Worm (Caenorhabditis elegans) whole organism, L4/young adult: ENCODE measurements around the gene col-111.

Experiments used
- W03F9.2 ChIP-seq: fragments of 150-350 bp; optimal IDR thresholded peaks from 2 replicates; lab custom pipeline; 2014; ENCODE audit warnings: missing biosample characterization, missing genetic modification characterization
- dao-5 ChIP-seq: sonication (generic microtip); optimal IDR thresholded peaks from 2 replicates; lab custom pipeline; 2016; ENCODE audit warnings: missing genotype, missing genetic modification characterization, moderate library complexity, missing compliant biosample characterization
- him-1 ChIP-seq: sonication (generic microtip); optimal IDR thresholded peaks from 2 replicates; lab custom pipeline; 2016; ENCODE audit warnings: missing genotype, missing genetic modification reagents, missing genetic modification characterization, missing compliant biosample characterization

col-111 gene

DNA sequence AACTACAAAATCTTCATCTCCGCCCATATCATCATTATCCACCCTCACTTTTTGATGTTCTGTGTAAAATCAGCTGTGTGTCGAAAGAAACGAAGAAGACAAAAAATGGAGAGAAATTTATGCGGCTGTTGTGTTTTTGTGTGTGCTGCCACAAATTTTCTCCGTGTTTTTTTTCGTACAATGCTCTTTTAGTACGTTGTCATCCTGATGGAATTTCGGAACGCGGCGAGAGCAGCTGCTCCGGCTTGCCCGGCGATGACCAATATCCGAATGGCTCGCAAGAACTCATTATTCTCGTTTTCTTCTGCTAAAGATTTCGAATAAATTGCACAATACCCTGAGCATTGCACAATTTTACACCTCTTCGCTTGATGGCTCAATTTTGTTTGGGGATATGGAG, 18.4 kb downstream of the col-111 start:
- TF ChIP-seq dao-5 (tag; lab: Kevin White, UChicago) (no peak), him-1 (tag; lab: Kevin White, UChicago) (no peak), W03F9.2 (tag; lab: Kevin White, UChicago) (no peak)

DNA sequence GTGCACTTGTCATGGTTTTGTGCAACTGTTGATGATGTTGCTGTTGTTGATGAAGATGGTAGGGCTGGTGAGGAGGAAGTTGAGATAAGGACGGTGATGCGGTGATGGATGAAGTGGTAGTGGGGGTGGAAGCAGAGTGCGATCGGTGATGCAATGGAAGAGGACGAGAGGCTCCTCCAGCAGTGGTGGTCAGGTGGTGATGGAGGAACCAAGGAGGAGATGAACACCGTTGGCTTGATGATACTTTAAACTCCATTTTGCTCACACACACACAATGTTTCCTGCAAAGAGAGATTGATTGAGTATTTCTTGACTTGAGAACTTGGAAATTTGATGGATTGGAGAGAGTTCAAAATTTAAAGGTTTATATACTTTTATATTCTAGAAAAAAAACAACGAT, 19.9 kb downstream of the col-111 start, which contains the start of gene F19C7.8:
TSS of gene F19C7.8 (minus strand) at position 256 of the 400 bp plus-strand sequence.
- no peak for TF ChIP-seq him-1 (tag; lab: Kevin White, UChicago)
- no peak for TF ChIP-seq dao-5 (tag; lab: Kevin White, UChicago)
- no peak for TF ChIP-seq W03F9.2 (tag; lab: Kevin White, UChicago)

DNA sequence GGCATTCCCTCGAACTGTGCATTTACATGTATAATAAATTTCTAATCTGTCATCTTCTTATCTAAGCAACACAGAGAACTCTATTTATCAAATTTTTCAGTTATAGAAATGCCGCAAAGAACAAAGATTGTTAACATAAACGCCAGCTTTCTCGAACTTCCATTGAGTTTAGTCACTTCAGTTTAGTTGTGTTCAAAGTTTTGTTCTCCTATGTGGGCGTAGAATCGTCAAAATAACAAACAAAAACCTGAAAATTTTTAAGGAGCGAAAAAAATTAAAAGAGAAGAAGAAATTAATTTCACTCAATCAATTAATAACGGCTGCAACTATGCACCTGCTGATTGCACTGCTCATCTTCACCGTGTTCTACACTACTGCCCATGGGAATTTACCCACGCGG, 21.8 kb downstream of the col-111 start, which contains the start of gene R105.5:
TSS of gene R105.5 (plus strand) at position 301 of the 400 bp plus-strand sequence.
- TF ChIP-seq dao-5 (tag; lab: Kevin White, UChicago) (no peak), him-1 (tag; lab: Kevin White, UChicago) (no peak), W03F9.2 (tag; lab: Kevin White, UChicago) (no peak)

DNA sequence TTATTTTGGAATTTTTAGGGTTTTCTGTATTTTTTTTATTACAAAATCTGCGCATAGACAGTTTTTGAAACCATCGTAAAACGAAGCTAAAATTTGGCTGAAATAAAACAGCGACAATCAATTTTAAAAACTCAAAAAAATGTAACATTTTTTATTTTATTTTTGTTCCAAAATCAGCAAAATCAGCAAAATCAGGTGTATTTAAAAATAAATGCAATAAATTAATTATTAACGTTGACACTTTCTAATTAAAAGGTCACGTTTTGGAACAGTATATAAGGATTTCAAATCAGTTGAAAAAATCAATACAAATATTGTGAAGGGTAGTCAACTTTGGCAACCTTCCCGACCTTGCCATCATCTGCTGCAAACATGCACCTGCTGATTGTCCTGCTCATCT, 24.4 kb downstream of the col-111 start, which contains the start of gene R105.1:
TSS of gene R105.1 (plus strand) at position 301 of the 400 bp plus-strand sequence.
- TF ChIP-seq W03F9.2 (tag; lab: Kevin White, UChicago) (no peak), him-1 (tag; lab: Kevin White, UChicago) (no peak), dao-5 (tag; lab: Kevin White, UChicago) (no peak)

DNA sequence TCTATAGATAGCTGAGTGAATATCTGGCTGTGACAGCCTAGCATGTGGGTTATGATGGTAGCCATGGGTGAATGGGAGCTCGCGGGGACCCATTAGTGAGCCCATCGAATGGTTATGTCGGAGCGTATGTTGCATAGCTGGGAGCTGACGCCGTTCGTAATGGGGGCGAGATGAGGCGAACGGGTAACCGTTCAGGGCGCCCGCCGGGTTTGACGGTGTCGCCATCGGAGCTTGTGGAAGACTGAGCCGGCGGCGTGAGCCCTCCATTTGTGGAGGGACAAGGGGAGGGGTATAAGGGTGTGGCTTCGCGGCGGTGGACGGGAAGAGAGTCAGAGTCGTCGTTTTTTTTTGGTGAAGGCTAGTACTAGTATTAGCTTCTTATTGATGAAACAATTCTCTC, 33.9 kb downstream of the col-111 start:
- TF ChIP-seq him-1 (tag; lab: Kevin White, UChicago) (no peak), dao-5 (tag; lab: Kevin White, UChicago) (no peak), W03F9.2 (tag; lab: Kevin White, UChicago) (no peak)

DNA sequence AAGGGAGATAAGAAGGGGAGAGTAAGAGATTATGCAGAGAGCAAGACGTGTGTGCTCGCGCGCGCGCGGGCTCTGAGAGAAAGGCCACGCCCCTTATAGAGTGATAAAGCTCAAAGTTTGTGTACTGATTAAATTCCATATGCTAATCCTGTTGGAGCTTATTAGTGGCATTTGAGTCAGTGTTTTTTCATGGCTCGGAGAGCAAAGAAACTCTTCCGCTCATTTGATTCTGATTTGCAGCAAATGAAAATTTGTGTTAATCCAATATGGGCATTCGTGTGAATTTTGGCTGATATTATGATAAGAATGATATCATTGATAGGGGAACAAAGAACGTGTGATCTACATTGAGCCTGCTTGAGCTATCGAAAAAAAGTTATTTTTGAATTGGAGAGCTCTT, 44.3 kb downstream of the col-111 start:
- no peak for TF ChIP-seq dao-5 (tag; lab: Kevin White, UChicago)
- TF ChIP-seq W03F9.2 (tag; lab: Kevin White, UChicago): no peak
- TF ChIP-seq him-1 (tag; lab: Kevin White, UChicago): no peak

DNA sequence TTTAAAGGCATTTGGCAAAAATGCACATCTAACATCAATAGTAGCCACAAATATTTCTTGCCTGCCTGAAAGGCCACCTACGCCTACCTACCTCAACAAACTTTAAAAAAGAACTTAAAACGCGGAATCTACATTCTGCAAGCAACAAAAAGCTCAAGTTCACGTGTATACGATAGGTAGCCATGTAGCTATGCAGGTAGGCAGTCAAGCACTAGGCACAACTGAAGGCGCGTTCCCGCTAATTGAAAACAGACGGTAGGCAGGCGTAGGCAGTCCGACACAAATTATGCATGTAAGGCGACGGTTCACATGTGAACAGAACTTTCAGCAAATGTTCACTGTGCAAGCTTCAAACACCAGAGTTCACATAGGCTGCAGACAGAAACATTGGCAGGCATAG, 45.2 kb downstream of the col-111 start:
- TF ChIP-seq W03F9.2 (tag; lab: Kevin White, UChicago): no peak
- TF ChIP-seq him-1 (tag; lab: Kevin White, UChicago): no peak
- TF ChIP-seq dao-5 (tag; lab: Kevin White, UChicago): no peak

DNA sequence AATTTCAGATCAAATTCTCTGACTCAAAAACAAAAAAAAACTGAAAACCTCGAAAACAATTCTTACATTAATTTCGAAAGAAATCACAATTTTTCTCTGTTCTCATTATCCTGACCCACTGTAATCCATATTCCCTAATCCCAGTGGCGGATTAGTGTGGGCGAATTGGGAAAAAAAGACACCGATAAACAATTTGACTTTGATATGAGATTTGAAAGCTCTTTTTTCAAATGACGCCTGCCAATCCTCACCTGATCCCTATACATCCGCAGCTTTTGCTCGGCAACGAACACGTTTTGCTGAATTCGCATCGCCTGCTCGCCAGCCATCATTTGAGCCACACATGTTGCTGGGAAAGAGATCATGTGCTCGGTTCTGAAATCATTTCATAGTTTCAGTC, 46.0 kb downstream of the col-111 start:
- no peak for TF ChIP-seq W03F9.2 (tag; lab: Kevin White, UChicago)
- no peak for TF ChIP-seq dao-5 (tag; lab: Kevin White, UChicago)
- no peak for TF ChIP-seq him-1 (tag; lab: Kevin White, UChicago)

DNA sequence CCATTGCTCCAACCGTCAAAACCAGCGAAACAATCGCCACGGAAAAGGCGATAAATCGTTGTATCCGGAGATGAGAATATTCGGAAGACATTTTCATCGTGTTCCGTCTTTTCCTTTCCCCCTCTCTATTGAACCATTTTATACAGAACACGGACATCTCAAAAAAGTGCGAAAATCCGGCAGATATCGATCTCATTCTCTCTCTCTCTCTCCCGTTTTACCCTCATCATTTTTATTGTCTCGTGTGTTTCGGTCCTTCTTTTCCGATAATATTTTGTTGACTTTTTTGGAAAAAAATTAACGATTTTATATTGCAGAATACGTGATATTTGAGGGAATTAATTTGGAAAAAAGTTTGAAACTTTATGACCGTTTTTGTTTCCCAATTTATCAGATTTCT, 48.2 kb downstream of the col-111 start, which contains the start of gene col-110:
TSS of gene col-110 (minus strand) at position 101 of the 400 bp plus-strand sequence.
- no peak for TF ChIP-seq dao-5 (tag; lab: Kevin White, UChicago)
- TF ChIP-seq W03F9.2 (tag; lab: Kevin White, UChicago): no peak
- TF ChIP-seq him-1 (tag; lab: Kevin White, UChicago): no peak

DNA sequence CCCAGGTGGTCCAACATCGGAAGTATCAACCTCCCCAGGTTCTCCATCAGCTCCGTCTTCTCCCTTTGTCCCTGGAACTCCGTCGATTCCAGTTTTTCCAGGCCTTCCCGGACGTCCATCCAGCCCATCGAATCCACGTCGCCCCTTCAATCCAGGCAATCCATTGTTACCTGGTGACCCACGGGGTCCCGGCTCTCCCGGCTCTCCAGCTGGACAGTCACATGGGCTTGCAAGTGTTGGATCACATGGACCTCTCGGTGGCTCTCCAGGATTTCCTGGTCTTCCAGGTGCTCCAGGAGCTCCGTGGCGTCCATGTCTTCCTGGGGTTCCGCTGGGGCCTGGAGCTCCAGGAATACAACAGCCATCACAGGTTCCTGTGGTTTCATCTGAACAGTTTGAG, 49.1 kb downstream of the col-111 start:
- TF ChIP-seq him-1 (tag; lab: Kevin White, UChicago): no peak
- no peak for TF ChIP-seq W03F9.2 (tag; lab: Kevin White, UChicago)
